Worm (Caenorhabditis elegans) whole organism, L4 larva: ENCODE data around the gene pqn-68.

Experiments used
- R02D3.7 ChIP-seq: fragments of 150-350 bp; sonication (generic microtip); optimal IDR thresholded peaks from 3 replicates; lab custom pipeline; 2014; ENCODE audit warnings: missing biosample characterization, missing genetic modification characterization
- T26A8.4 ChIP-seq: fragments of 200-800 bp; sonication (Bioruptor generic); IDR thresholded peaks from 2 replicates; pipeline ENCODE4 v1.3.6; 2022; ENCODE audit warnings: missing genetic modification characterization, missing compliant biosample characterization
- Y105C5A.15 ChIP-seq: fragments of 200-800 bp; sonication (Bioruptor generic); IDR thresholded peaks from 2 replicates; pipeline ENCODE4 v1.3.6; 2022; ENCODE audit warnings: missing genetic modification characterization, missing compliant biosample characterization
- Y5F2A.4 ChIP-seq: fragments of 200-800 bp; sonication (Bioruptor generic); optimal IDR thresholded peaks from 2 replicates; lab custom pipeline; 2018; ENCODE audit warnings: mild to moderate bottlenecking, missing genetic modification characterization, missing compliant biosample characterization
- ZK337.2 ChIP-seq: fragments of 200-800 bp; sonication (Bioruptor generic); IDR thresholded peaks from 2 replicates; pipeline ENCODE4 v1.3.6; 2022; ENCODE audit warnings: missing genetic modification reagents, missing genetic modification characterization, missing compliant biosample characterization
- aha-1 ChIP-seq: fragments of 150-350 bp; peaks from one replicate; lab custom pipeline; 2014; ENCODE audit warnings: missing biosample characterization, missing genetic modification characterization
- arid-1 ChIP-seq: fragments of 200-800 bp; sonication (Bioruptor generic); conservative IDR thresholded peaks from 2 replicates; pipeline ENCODE4 v1.3.6; 2022; ENCODE audit warnings: missing genetic modification reagents, missing genetic modification characterization, missing compliant biosample characterization
- ceh-28 ChIP-seq: fragments of 150-350 bp; optimal IDR thresholded peaks from 2 replicates; lab custom pipeline; 2014; ENCODE audit warnings: missing biosample characterization, missing genetic modification reagents, missing genetic modification characterization
- ceh-32 ChIP-seq: sonication (generic microtip); optimal IDR thresholded peaks from 2 replicates; lab custom pipeline; 2016; ENCODE audit warnings: mild to moderate bottlenecking, missing genetic modification characterization, missing compliant biosample characterization; ENCODE audit not compliant: poor library complexity
- ceh-82 ChIP-seq: sonication (generic microtip); optimal IDR thresholded peaks from 2 replicates; lab custom pipeline; 2017; ENCODE audit warnings: missing biosample characterization, missing genetic modification characterization
- dmd-6 ChIP-seq: fragments of 200-800 bp; sonication (Bioruptor generic); IDR thresholded peaks from 2 replicates; pipeline ENCODE4 v1.3.6; 2022; ENCODE audit warnings: missing genetic modification reagents, missing genetic modification characterization, missing compliant biosample characterization
- duxl-1 ChIP-seq: sonication (generic microtip); optimal IDR thresholded peaks from 2 replicates; lab custom pipeline; 2016; ENCODE audit warnings: mild to moderate bottlenecking, missing genetic modification characterization, moderate library complexity, missing compliant biosample characterization; ENCODE audit not compliant: poor library complexity
- dve-1 ChIP-seq: sonication (generic microtip); optimal IDR thresholded peaks from 2 replicates; lab custom pipeline; 2017; ENCODE audit warnings: antibody characterized with exemption, mild to moderate bottlenecking, missing genetic modification characterization, missing compliant biosample characterization; ENCODE audit not compliant: insufficient read depth
- fkh-10 ChIP-seq: fragments of 150-350 bp; optimal IDR thresholded peaks from 2 replicates; lab custom pipeline; 2014; ENCODE audit warnings: missing biosample characterization, missing genetic modification reagents, missing genetic modification characterization
- fos-1 ChIP-seq: fragments of 150-350 bp; optimal IDR thresholded peaks from 2 replicates; lab custom pipeline; 2014; ENCODE audit warnings: missing biosample characterization, missing genetic modification characterization
- hif-1 ChIP-seq, 2 experiments: sonication (generic microtip); optimal IDR thresholded peaks; 2 replicates each; lab custom pipeline; 2016 to 2017; ENCODE audit warnings: missing compliant biosample characterization in 2 of 2, missing genetic modification characterization in 2 of 2, missing genetic modification reagents in 2 of 2, missing genotype in 2 of 2, mild to moderate bottlenecking in 1 of 2
- lin-38 ChIP-seq: fragments of 200-800 bp; sonication (Bioruptor generic); IDR thresholded peaks from 2 replicates; pipeline ENCODE4 v1.3.6; 2022; ENCODE audit warnings: missing genetic modification reagents, missing genetic modification characterization, missing compliant biosample characterization
- mep-1 ChIP-seq: fragments of 150-350 bp; sonication (generic microtip); optimal IDR thresholded peaks from 3 replicates; lab custom pipeline; 2014; ENCODE audit warnings: missing biosample characterization, missing genetic modification characterization
- mxl-2 ChIP-seq: fragments of 200-800 bp; sonication (Bioruptor generic); conservative IDR thresholded peaks from 2 replicates; pipeline ENCODE4 v1.3.6; 2022; ENCODE audit warnings: missing genetic modification reagents, missing genetic modification characterization, missing compliant biosample characterization
- nhr-28 ChIP-seq: fragments of 150-350 bp; optimal IDR thresholded peaks from 2 replicates; lab custom pipeline; 2014; ENCODE audit warnings: missing biosample characterization, missing genetic modification characterization
- nhr-41 ChIP-seq: fragments of 200-800 bp; sonication (Bioruptor generic); IDR thresholded peaks from 2 replicates; pipeline ENCODE4 v1.3.6; 2022; ENCODE audit warnings: missing genetic modification reagents, missing genetic modification characterization, missing compliant biosample characterization
- nhr-76 ChIP-seq: fragments of 150-350 bp; optimal IDR thresholded peaks from 2 replicates; lab custom pipeline; 2014; ENCODE audit warnings: missing biosample characterization, missing genetic modification characterization
- pha-4 ChIP-seq, 2 experiments: fragments of 150-350 bp in 1 of 2; fragments of 200-800 bp in 1 of 2; sonication (Bioruptor generic) in 1 of 2; IDR thresholded peaks in 1 of 2; optimal IDR thresholded peaks in 1 of 2; 2 replicates each; pipeline versions ENCODE4 v1.3.6 to Lab custom; 2014 to 2022; ENCODE audit warnings: missing genetic modification characterization in 2 of 2, missing genetic modification reagents in 2 of 2, missing biosample characterization in 1 of 2, missing compliant biosample characterization in 1 of 2
- pqm-1 ChIP-seq: sonication (generic microtip); optimal IDR thresholded peaks from 2 replicates; lab custom pipeline; 2017; ENCODE audit warnings: missing biosample characterization, missing genetic modification characterization
- set-16 ChIP-seq: fragments of 200-800 bp; sonication (Bioruptor generic); IDR thresholded peaks from 2 replicates; pipeline ENCODE4 v1.3.6; 2022; ENCODE audit warnings: missing genetic modification reagents, missing genetic modification characterization, missing compliant biosample characterization
- snpc-1.2 ChIP-seq: fragments of 200-800 bp; sonication (Bioruptor generic); IDR thresholded peaks from 2 replicates; pipeline ENCODE4 v1.3.6; 2022; ENCODE audit warnings: missing genetic modification reagents, missing genetic modification characterization, missing compliant biosample characterization
- unc-39 ChIP-seq: sonication (generic microtip); optimal IDR thresholded peaks from 2 replicates; lab custom pipeline; 2017; ENCODE audit warnings: missing biosample characterization, missing genetic modification characterization
- unc-62 ChIP-seq, 3 experiments: fragments of 150-350 bp in 1 of 3; sonication (generic microtip); optimal IDR thresholded peaks in 2 of 3; peaks in 1 of 3; 1 replicate in 1 of 3; 2 replicates in 2 of 3; lab custom pipeline; 2014 to 2017; ENCODE audit warnings: missing biosample characterization in 3 of 3, missing genetic modification characterization in 3 of 3, missing genetic modification reagents in 3 of 3, missing genotype in 1 of 3
- zfp-2 ChIP-seq: sonication (generic microtip); optimal IDR thresholded peaks from 2 replicates; lab custom pipeline; 2016; ENCODE audit warnings: mild to moderate bottlenecking, missing genetic modification characterization, missing compliant biosample characterization
- zip-2 ChIP-seq: fragments of 150-350 bp; optimal IDR thresholded peaks from 2 replicates; lab custom pipeline; 2014; ENCODE audit warnings: missing biosample characterization, missing genetic modification characterization

The pqn-68 gene

ce11 chrV:12987061-12987460 is 34.6 kb downstream of the pqn-68 start, which contains the start of gene shw-3:
TSS of gene shw-3 (minus strand) at chrV:12987161.
- TF ChIP-seq pqm-1 (no peak), zfp-2 (tag; lab: Kevin White, UChicago) (no peak)

- TF ChIP-seq ceh-32 (tag; lab: Kevin White, UChicago): no peak
- no peak for TF ChIP-seq set-16 (GFP tag; lab: Robert Waterston, UW)
- TF ChIP-seq unc-62 (GFP tag; optimal IDR thresholded peaks at IDR 0.05 in 1 of 2; lab: Kevin White, UChicago): no peak
- TF ChIP-seq unc-62 (tag; optimal IDR thresholded peaks at IDR 0.05; lab: Kevin White, UChicago): no peak
- TF ChIP-seq nhr-76: no peak
Observed at ce11 chrV:12988256-12988655, 35.8 kb downstream of the pqn-68 start, which contains the start of gene F15B9.8. TSS of gene F15B9.8 (plus strand) at chrV:12988556.

- no peak for TF ChIP-seq dmd-6 (GFP tag; lab: Robert Waterston, UW)
- no peak for TF ChIP-seq R02D3.7 (tag; lab: Kevin White, UChicago)
- no peak for TF ChIP-seq unc-39 (tag; lab: Kevin White, UChicago)
- TF ChIP-seq nhr-41 (GFP tag; lab: Robert Waterston, UW): no peak
- no peak for TF ChIP-seq T26A8.4
- no peak for TF ChIP-seq snpc-1.2 (GFP tag; lab: Robert Waterston, UW)
- TF ChIP-seq dve-1 (tag; lab: Kevin White, UChicago): no peak
- TF ChIP-seq fkh-10 (GFP tag; lab: Kevin White, UChicago): no peak
- TF ChIP-seq fos-1 (tag; lab: Kevin White, UChicago): no peak
- no peak for TF ChIP-seq ZK337.2 (GFP tag; lab: Robert Waterston, UW)
- TF ChIP-seq mxl-2: no peak
- no peak for TF ChIP-seq pqm-1
- TF ChIP-seq zip-2: no peak
- TF ChIP-seq Y105C5A.15: no peak
- no peak for TF ChIP-seq duxl-1 (tag; lab: Kevin White, UChicago)
- no peak for TF ChIP-seq ceh-28 (tag; lab: Kevin White, UChicago)
Observed at ce11 chrV:12992891-12993290, 40.5 kb downstream of the pqn-68 start, which contains the start of the genes F15B9.11 and dsl-7. TSS of gene F15B9.11 (minus strand) at chrV:12992895. TSS of gene dsl-7 (plus strand) at chrV:12993150.

ce11 chrV:12995269-12995668 is 42.8 kb downstream of the pqn-68 start, which contains the start of gene far-5:
TSS of gene far-5 (plus strand) at chrV:12995569.
- TF ChIP-seq nhr-28 (peak; percentile 3), mep-1 (tag; lab: Kevin White, UChicago) (no peak), Y105C5A.15 (no peak), pha-4 (GFP tag; IDR thresholded peaks at IDR 0.05; lab: Robert Waterston, UW) (no peak), pha-4 (tag; optimal IDR thresholded peaks at IDR 0.05; lab: Kevin White, UChicago) (no peak), Y5F2A.4 (GFP tag; lab: Kevin White, UChicago) (no peak), aha-1 (tag; lab: Kevin White, UChicago) (peak; percentile 48)
- TF ChIP-seq, all 104 proteins: peak for 2

ce11 chrV:12997422-12997821 is 45.0 kb downstream of the pqn-68 start, which contains the start of gene far-3:
TSS of gene far-3 (minus strand) at chrV:12997522.
- no peak for TF ChIP-seq fkh-10 (GFP tag; lab: Kevin White, UChicago)
- TF ChIP-seq aha-1 (tag; lab: Kevin White, UChicago): no peak
- no peak for TF ChIP-seq nhr-41 (GFP tag; lab: Robert Waterston, UW)
- no peak for TF ChIP-seq arid-1 (GFP tag; lab: Robert Waterston, UW)
- TF ChIP-seq R02D3.7 (tag; lab: Kevin White, UChicago): no peak
- TF ChIP-seq hif-1 (tag; optimal IDR thresholded peaks at IDR 0.05; lab: Kevin White, UChicago): no peak
- no peak for TF ChIP-seq ceh-82 (tag; lab: Kevin White, UChicago)
- no peak for TF ChIP-seq lin-38 (GFP tag; lab: Robert Waterston, UW)
- no peak for TF ChIP-seq set-16 (GFP tag; lab: Robert Waterston, UW)
